Fruit fly (Drosophila melanogaster) whole organism, adult: ENCODE data around the gene betaTub97EF.

Source experiments
- CG11617 ChIP-seq: fragments of 200-800 bp; sonication (Bioruptor generic); optimal IDR thresholded peaks from 2 replicates; lab custom pipeline; 2017; ENCODE audit warnings: mild to moderate bottlenecking, missing biosample characterization, missing genetic modification reagents, missing genetic modification characterization
- CG1620 ChIP-seq: fragments of 200-800 bp; sonication (Bioruptor generic); optimal IDR thresholded peaks from 2 replicates; lab custom pipeline; 2016; ENCODE audit warnings: missing biosample characterization, missing genetic modification characterization
- CG33017 ChIP-seq: fragments of 200-800 bp; sonication (Bioruptor generic); optimal IDR thresholded peaks from 2 replicates; lab custom pipeline; 2018; ENCODE audit warnings: missing biosample characterization, mild to moderate bottlenecking, missing genetic modification characterization, moderate library complexity
- CG5204 ChIP-seq: fragments of 200-800 bp; sonication (Bioruptor generic); optimal IDR thresholded peaks from 2 replicates; lab custom pipeline; 2016; ENCODE audit warnings: missing biosample characterization, missing genetic modification characterization
- CG7045 ChIP-seq: fragments of 200-800 bp; sonication (Bioruptor generic); optimal IDR thresholded peaks from 2 replicates; lab custom pipeline; 2017; ENCODE audit warnings: missing biosample characterization, mild to moderate bottlenecking, missing genetic modification characterization
- CG7101 ChIP-seq: fragments of 200-800 bp; sonication (Bioruptor generic); optimal IDR thresholded peaks from 2 replicates; lab custom pipeline; 2018; ENCODE audit warnings: missing biosample characterization, mild to moderate bottlenecking, missing genetic modification characterization, moderate library complexity
- Clk ChIP-seq: fragments of 200-800 bp; sonication (Bioruptor generic); optimal IDR thresholded peaks from 2 replicates; lab custom pipeline; 2017; ENCODE audit warnings: missing biosample characterization, missing genetic modification characterization
- Hr96 ChIP-seq: fragments of 200-800 bp; sonication (Bioruptor generic); optimal IDR thresholded peaks from 2 replicates; lab custom pipeline; 2016; ENCODE audit warnings: missing biosample characterization, missing genetic modification characterization
- Mnt ChIP-seq: fragments of 200-800 bp; sonication (Bioruptor generic); optimal IDR thresholded peaks from 2 replicates; lab custom pipeline; 2016; ENCODE audit warnings: missing biosample characterization, mild to moderate bottlenecking, missing genetic modification characterization
- cic ChIP-seq: fragments of 200-800 bp; sonication (Bioruptor generic); optimal IDR thresholded peaks from 2 replicates; lab custom pipeline; 2017; ENCODE audit warnings: missing biosample characterization, mild to moderate bottlenecking, missing genetic modification characterization, moderate library complexity
- kay ChIP-seq: fragments of 200-800 bp; sonication (Bioruptor generic); peaks from one replicate; lab custom pipeline; 2016; ENCODE audit warnings: missing biosample characterization, missing genetic modification characterization, borderline replicate concordance
- ovo ChIP-seq: fragments of 200-800 bp; sonication (Bioruptor generic); optimal IDR thresholded peaks from 2 replicates; lab custom pipeline; 2016; ENCODE audit warnings: missing biosample characterization, missing genetic modification characterization
- toe ChIP-seq: fragments of 200-800 bp; sonication (Bioruptor generic); optimal IDR thresholded peaks from 2 replicates; lab custom pipeline; 2016; ENCODE audit warnings: missing biosample characterization, missing genetic modification characterization

dm6 chr3R:27945398-27945797 is 42.8 kb downstream of the betaTub97EF start:
- TF ChIP-seq CG7045 (no peak), ovo (GFP tag; lab: Kevin White, UChicago) (no peak), toe (no peak), CG1620 (no peak), Hr96 (GFP tag; lab: Kevin White, UChicago) (no peak), Clk (GFP tag; lab: Kevin White, UChicago) (no peak), Mnt (GFP tag; lab: Kevin White, UChicago) (no peak), CG5204 (GFP tag; lab: Kevin White, UChicago) (no peak), CG11617 (GFP tag; lab: Kevin White, UChicago) (no peak), kay (GFP tag; lab: Kevin White, UChicago) (no peak), CG7101 (tag; lab: Kevin White, UChicago) (no peak), CG33017 (tag; lab: Kevin White, UChicago) (no peak), cic (GFP tag; lab: Kevin White, UChicago) (no peak)
